Worm (Caenorhabditis elegans): ENCODE data around the gene efhd-1.

The efhd-1 gene

DNA sequence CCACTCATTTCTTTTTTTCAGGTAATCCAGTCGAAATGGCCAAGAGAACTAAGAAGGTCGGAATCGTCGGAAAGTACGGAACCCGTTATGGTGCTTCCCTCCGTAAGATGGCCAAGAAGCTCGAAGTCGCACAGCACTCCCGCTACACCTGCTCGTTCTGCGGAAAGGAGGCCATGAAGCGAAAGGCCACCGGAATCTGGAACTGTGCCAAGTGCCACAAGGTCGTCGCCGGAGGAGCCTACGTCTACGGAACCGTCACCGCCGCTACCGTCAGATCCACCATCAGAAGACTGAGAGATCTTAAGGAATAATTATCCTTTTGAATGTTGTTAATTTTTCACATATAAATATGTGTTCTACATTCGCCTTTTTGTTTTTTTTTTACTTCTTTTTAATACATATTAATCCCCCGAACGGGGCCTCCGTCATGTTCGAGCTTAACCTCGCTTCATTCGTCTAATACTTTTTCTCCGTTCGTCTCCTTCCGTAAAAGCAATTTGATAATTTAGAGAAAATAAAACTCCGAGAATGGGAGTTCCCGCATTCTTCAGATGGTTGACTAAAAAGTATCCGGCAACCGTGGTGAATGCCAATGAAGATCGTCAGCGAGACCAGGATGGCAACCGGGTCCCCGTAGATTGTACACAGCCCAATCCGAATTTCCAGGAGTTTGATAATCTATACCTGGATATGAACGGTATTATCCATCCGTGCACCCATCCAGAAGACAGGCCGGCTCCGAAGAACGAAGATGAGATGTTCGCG, 23.2 kb upstream of the efhd-1 start, which contains the start of the genes rpl-43 and xrn-2:
rpl-43 (plus strand) TSS at position 36 of the 765 bp plus-strand sequence.
xrn-2 (plus strand) TSS at position 510 of the 765 bp plus-strand sequence.
- TF ChIP-seq nhr-43 (tag; optimal IDR thresholded peaks at IDR 0.05; ENCODE audit: poor library complexity, severe bottlenecking) (peak; percentile 10), ceh-82 (tag; optimal IDR thresholded peaks at IDR 0.05) (no peak), nhr-77 (tag; optimal IDR thresholded peaks at IDR 0.05) (peak; percentile 11), nhr-237 (tag; optimal IDR thresholded peaks at IDR 0.05) (no peak)

DNA sequence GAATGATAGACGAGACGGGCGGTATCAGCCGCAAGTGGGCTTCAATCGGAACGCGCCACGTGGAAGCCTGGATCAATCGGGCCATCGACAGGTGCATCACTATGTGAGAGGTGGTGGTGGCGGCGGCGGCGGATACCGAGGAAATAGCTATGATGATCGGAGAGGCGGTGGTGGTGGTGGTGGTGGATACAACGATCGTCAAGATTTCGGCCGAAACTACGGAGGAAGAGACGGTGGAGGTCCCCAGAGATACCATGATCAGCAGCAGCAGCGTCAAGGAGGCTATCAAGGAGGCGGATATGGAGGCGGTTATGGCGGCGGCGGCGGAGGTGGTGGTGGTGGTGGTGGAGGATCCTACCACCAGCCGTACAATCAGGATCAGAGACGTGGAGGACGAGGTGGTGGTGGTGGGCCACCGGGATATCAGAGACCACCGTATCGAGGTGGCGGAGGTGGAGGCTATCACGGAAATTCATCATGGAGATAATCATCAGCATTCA, 13.1 kb upstream of the efhd-1 start:
- no peak for TF ChIP-seq nhr-11 (tag; optimal IDR thresholded peaks at IDR 0.05)
- no peak for TF ChIP-seq nfya-1 (tag; optimal IDR thresholded peaks at IDR 0.05; ENCODE audit: insufficient read depth)
- TF ChIP-seq mml-1 (tag; optimal IDR thresholded peaks at IDR 0.05) = no peak
- TF ChIP-seq ztf-4 (tag; optimal IDR thresholded peaks at IDR 0.05) = no peak
- no peak for TF ChIP-seq lin-39 (tag; optimal IDR thresholded peaks at IDR 0.05)
- TF ChIP-seq nhr-28 (tag; optimal IDR thresholded peaks at IDR 0.05) = no peak
- TF ChIP-seq sea-2 (GFP tag; optimal IDR thresholded peaks at IDR 0.05) = no peak

DNA sequence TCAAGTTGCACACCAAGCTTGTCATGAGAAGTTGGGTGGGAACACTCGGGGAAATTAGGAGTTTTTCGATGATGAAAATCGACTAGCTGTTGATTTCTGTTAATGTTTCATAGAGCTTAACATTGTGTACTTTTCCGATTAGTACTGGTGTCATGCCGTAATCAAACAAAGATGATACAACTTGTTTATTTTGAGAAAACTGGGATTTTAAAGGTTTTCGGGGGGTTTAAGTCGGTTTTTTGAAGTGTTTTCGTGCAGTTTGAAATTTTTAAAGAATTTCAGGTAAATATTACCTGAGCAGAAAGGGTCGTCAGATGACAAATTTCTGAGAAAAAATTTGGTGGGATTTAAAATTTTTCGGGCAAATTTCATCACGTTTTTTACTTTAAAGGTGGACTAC, 7.1 kb upstream of the efhd-1 start, which contains the start of gene eat-2:
eat-2 (minus strand) TSS at position 101 of the 400 bp plus-strand sequence.
- TF ChIP-seq nhr-23 (tag; optimal IDR thresholded peaks at IDR 0.05) (no peak), fkh-10 (GFP tag; optimal IDR thresholded peaks at IDR 0.05) (no peak), snpc-4 (tag; optimal IDR thresholded peaks at IDR 0.05) (no peak), R02D3.7 (tag; optimal IDR thresholded peaks at IDR 0.05) (no peak), pha-4 (tag; optimal IDR thresholded peaks at IDR 0.05) (no peak), daf-12 (tag; optimal IDR thresholded peaks at IDR 0.05) (no peak), nhr-28 (tag; optimal IDR thresholded peaks at IDR 0.05) (no peak), ceh-82 (tag; optimal IDR thresholded peaks at IDR 0.05) (no peak), lin-39 (tag; optimal IDR thresholded peaks at IDR 0.05) (no peak), nhr-67 (tag; optimal IDR thresholded peaks at IDR 0.05) (no peak)

DNA sequence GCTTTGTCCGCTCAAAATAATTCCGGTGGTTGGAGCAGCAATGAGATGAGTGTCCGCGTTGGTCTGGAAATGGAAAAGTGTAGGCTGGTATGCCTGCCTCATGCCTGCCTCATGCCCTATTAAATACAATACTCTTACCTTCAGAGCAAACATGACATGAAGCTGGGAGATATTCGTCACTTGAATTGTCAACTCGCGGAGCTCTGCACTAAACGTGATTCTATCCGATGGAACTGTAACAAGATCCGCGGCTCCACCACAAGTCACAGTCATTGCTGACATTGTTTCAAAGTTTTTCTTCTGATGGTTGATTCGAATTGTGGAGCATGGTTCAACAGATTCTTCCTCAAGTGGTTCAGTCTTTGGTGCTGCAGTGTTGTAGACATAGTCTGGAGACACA, 5.4 kb upstream of the efhd-1 start:
- TF ChIP-seq nhr-23 (tag; optimal IDR thresholded peaks at IDR 0.05) = no peak
- no peak for TF ChIP-seq nhr-12 (tag; optimal IDR thresholded peaks at IDR 0.05)
- no peak for TF ChIP-seq ZK546.5 (tag; optimal IDR thresholded peaks at IDR 0.05)
- no peak for TF ChIP-seq egl-5 (tag; optimal IDR thresholded peaks at IDR 0.05)
- no peak for TF ChIP-seq hmg-11 (tag; optimal IDR thresholded peaks at IDR 0.05)
- TF ChIP-seq nhr-237 (tag; optimal IDR thresholded peaks at IDR 0.05) = no peak
- TF ChIP-seq snpc-4 (tag; optimal IDR thresholded peaks at IDR 0.05) = no peak
- no peak for TF ChIP-seq mml-1 (tag; optimal IDR thresholded peaks at IDR 0.05)
- no peak for TF ChIP-seq fkh-2 (tag; optimal IDR thresholded peaks at IDR 0.05)
- TF ChIP-seq ceh-9 (tag; optimal IDR thresholded peaks at IDR 0.05) = no peak
- TF ChIP-seq unc-39 (tag; optimal IDR thresholded peaks at IDR 0.05) = no peak
- no peak for TF ChIP-seq ztf-11 (tag; optimal IDR thresholded peaks at IDR 0.05)
- TF ChIP-seq egl-27 (tag; optimal IDR thresholded peaks at IDR 0.05) = no peak
- TF ChIP-seq sea-2 (GFP tag; optimal IDR thresholded peaks at IDR 0.05) = no peak
- TF ChIP-seq pqm-1 (tag; optimal IDR thresholded peaks at IDR 0.05) = no peak
- no peak for TF ChIP-seq daf-12 (tag; optimal IDR thresholded peaks at IDR 0.05)

DNA sequence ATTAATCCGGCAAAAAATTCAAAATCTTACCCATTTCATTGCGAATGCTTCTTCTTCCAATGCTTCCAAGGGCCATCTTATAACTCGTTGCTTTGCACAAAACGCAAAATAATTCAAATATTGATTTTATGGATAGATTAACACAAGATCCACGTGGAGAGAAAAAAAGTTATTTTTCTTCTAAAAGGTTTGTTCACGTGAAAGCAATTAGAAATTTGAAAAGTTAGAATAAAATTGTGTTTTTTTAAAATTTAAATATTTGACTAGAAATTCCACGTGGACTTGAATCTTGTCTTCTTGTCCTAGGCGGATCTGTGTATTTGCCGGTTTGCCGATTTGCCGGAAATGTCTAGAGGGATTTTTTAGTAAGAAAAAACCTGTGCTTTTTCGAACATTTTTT, 3.5 kb upstream of the efhd-1 start, which contains the start of gene Y48B6A.5:
Y48B6A.5 (minus strand) TSS at position 101 of the 400 bp plus-strand sequence.
- TF ChIP-seq ceh-16 (tag; optimal IDR thresholded peaks at IDR 0.05) = no peak
- TF ChIP-seq egl-27 (tag; optimal IDR thresholded peaks at IDR 0.05) = no peak
- no peak for TF ChIP-seq nhr-237 (tag; optimal IDR thresholded peaks at IDR 0.05)
- TF ChIP-seq fkh-2 (tag; optimal IDR thresholded peaks at IDR 0.05) = no peak
- TF ChIP-seq nhr-67 (tag; optimal IDR thresholded peaks at IDR 0.05) = no peak
- TF ChIP-seq lsy-12 (tag; optimal IDR thresholded peaks at IDR 0.05) = no peak
- no peak for TF ChIP-seq ztf-4 (tag; optimal IDR thresholded peaks at IDR 0.05)
- TF ChIP-seq R02D3.7 (tag; optimal IDR thresholded peaks at IDR 0.05) = no peak
- TF ChIP-seq nhr-77 (tag; optimal IDR thresholded peaks at IDR 0.05) = no peak
- no peak for TF ChIP-seq nhr-12 (tag; optimal IDR thresholded peaks at IDR 0.05)
- TF ChIP-seq fkh-10 (GFP tag; optimal IDR thresholded peaks at IDR 0.05) = no peak
- TF ChIP-seq daf-12 (tag; optimal IDR thresholded peaks at IDR 0.05) = no peak
- TF ChIP-seq lin-15B (tag; optimal IDR thresholded peaks at IDR 0.05) = no peak
- no peak for TF ChIP-seq ceh-82 (tag; optimal IDR thresholded peaks at IDR 0.05)
